Worm (Caenorhabditis elegans): ENCODE measurements around the gene frm-8.

Gene frm-8

ce11 chrIII:3250596-3251112 is 31.7 kb upstream of the frm-8 start, which contains the start of gene Y53G8AL.4:
Gene Y53G8AL.4 (minus strand): TSS chrIII:3250646.
- TF ChIP-seq sdc-2 (tag; optimal IDR thresholded peaks at IDR 0.05) (no peak), hlh-8 (tag; optimal IDR thresholded peaks at IDR 0.05) (no peak), tbx-7 (tag; optimal IDR thresholded peaks at IDR 0.05) (no peak)

ce11 chrIII:3249038-3249420 is 30.1 kb upstream of the frm-8 start:
- TF ChIP-seq che-1 (tag; optimal IDR thresholded peaks at IDR 0.05) (peak; percentile 19), pat-9 (tag; optimal IDR thresholded peaks at IDR 0.05) (no peak), C38D4.7 (GFP tag; optimal IDR thresholded peaks at IDR 0.05) (peak; percentile 33), unc-86 (tag; optimal IDR thresholded peaks at IDR 0.05) (peak; percentile 12), F13H6.1 (tag; optimal IDR thresholded peaks at IDR 0.05) (no peak), ceh-48 (tag; optimal IDR thresholded peaks at IDR 0.05) (peak; percentile 15), hlh-15 (tag; optimal IDR thresholded peaks at IDR 0.05) (no peak), npax-4 (tag; optimal IDR thresholded peaks at IDR 0.05) (no peak), fkh-10 (GFP tag; optimal IDR thresholded peaks at IDR 0.05) (no peak), ztf-16 (tag; optimal IDR thresholded peaks at IDR 0.05) (no peak)

DNA sequence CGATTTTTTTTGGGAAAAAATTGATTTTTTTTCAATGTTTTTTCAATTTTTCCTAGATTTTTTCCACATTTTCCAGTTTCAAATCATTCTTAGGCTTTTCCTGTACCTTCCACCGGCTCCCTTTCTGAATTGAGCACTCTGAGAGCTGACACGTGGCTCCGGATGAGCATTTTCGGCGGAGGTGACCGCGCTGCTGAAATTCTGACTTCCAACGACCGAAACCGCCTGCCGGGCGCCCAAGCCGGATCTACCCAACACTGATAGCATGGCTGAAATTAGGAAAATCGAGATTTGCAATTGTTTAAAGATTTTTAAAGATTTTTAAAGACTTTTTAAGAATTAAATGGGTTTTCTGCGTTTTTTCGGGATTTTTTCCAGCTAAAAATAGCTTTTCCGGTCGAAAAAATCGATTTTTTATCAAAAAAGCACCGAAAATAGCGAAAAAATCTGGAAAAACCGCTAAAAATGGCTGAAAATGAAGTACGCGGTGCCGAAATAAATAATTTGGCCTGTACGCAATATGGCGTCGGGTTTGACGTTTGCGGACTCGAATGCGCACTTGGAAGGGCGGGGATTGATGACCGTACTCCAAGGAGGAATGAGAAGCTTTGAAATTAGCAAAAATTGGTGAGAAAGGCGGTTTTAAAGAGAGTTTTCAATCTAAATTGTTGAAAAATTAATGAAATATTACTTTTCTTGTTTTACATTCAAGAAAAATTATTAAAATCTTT is 29.5 kb upstream of the frm-8 start, which contains the start of gene nduf-9:
nduf-9 (minus strand) TSS at position 269 of the 731 bp plus-strand sequence.
- TF ChIP-seq ceh-24 (tag; optimal IDR thresholded peaks at IDR 0.05): no peak
- no peak for TF ChIP-seq hlh-13 (GFP tag; optimal IDR thresholded peaks at IDR 0.05)
- peak; percentile 50 for TF ChIP-seq ceh-30 (tag; optimal IDR thresholded peaks at IDR 0.05)
- TF ChIP-seq nfya-1 (tag; optimal IDR thresholded peaks at IDR 0.05): peak; percentile 69
- TF ChIP-seq elt-2 (tag; optimal IDR thresholded peaks at IDR 0.05): peak; percentile 12
- TF ChIP-seq unc-42 (tag; optimal IDR thresholded peaks at IDR 0.05): peak; percentile 47
- peak; percentile 24 for TF ChIP-seq C08G9.2 (tag; optimal IDR thresholded peaks at IDR 0.05)
- no peak for TF ChIP-seq ceh-19 (GFP tag; optimal IDR thresholded peaks at IDR 0.05)
- TF ChIP-seq dve-1 (tag; optimal IDR thresholded peaks at IDR 0.05): no peak

DNA sequence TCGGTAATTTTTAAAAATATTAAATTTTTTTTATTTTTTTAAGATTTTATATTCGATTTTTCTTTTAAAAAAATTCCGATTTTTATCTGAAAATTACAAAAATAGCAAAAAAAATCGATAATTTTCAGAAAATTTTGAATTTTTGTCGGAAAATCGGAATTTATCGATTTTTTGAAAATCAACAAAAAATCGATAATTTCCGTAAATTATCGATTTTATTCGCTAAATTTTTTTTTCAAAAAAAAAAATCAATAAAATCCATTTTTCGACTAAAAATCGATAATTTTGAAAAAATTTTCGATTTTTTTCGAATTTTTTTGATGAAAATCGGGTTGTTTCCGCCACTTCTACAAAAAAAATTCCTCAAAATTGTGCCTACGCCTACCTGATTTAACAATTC is 23.4 kb upstream of the frm-8 start:
- TF ChIP-seq ceh-19 (GFP tag; optimal IDR thresholded peaks at IDR 0.05) (no peak), ceh-48 (tag; optimal IDR thresholded peaks at IDR 0.05) (peak; percentile 41), T23F11.4 (GFP tag; optimal IDR thresholded peaks at IDR 0.05) (no peak), pat-9 (tag; optimal IDR thresholded peaks at IDR 0.05) (no peak)

DNA sequence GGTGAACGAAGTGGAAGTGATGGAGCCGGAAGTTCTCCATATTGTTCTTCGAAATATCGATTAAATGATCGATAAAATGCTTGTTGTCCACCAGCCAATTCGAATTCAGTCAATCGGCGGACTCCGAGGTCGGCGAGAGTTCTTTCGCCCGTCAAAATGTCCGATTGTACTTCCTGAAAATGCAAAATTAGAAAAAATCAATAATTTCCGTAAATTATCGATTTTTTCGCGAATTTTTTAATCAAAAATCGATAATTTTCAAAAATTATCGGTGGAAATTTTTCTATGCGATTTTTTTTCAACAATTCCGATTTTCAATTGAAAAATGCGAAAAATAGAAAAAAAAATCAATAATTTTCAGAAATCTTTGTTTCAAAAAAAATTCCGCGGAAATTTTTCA is 23.0 kb upstream of the frm-8 start:
- no peak for TF ChIP-seq F13H6.1 (tag; optimal IDR thresholded peaks at IDR 0.05)
- no peak for TF ChIP-seq ceh-31 (tag; optimal IDR thresholded peaks at IDR 0.05)
- TF ChIP-seq pha-4 (tag; optimal IDR thresholded peaks at IDR 0.05): no peak
- TF ChIP-seq ceh-6 (GFP tag; optimal IDR thresholded peaks at IDR 0.05): no peak
- no peak for TF ChIP-seq eyg-1 (tag; optimal IDR thresholded peaks at IDR 0.05)
- TF ChIP-seq nhr-11 (tag; optimal IDR thresholded peaks at IDR 0.05): no peak
- no peak for TF ChIP-seq C08G9.2 (tag; optimal IDR thresholded peaks at IDR 0.05)
- no peak for TF ChIP-seq dmd-4 (tag; optimal IDR thresholded peaks at IDR 0.05; ENCODE audit: borderline replicate concordance)
- no peak for TF ChIP-seq fax-1 (tag; optimal IDR thresholded peaks at IDR 0.05)
- TF ChIP-seq mec-3 (tag; optimal IDR thresholded peaks at IDR 0.05; ENCODE audit: borderline replicate concordance): no peak

ce11 chrIII:3241361-3241760 is 22.4 kb upstream of the frm-8 start:
- TF ChIP-seq Y22D7AL.16 (tag; optimal IDR thresholded peaks at IDR 0.05) (no peak), ttx-3 (tag; optimal IDR thresholded peaks at IDR 0.05) (no peak), ceh-48 (tag; optimal IDR thresholded peaks at IDR 0.05) (peak; percentile 18)

Data from whole organism, late embryonic.